Fruit fly (Drosophila melanogaster) whole organism, embryonic: ENCODE measurements around the gene Polr1D.

Experiments used
- Ada2b ChIP-seq: fragments of 200-800 bp; sonication (Bioruptor generic); IDR thresholded peaks from 2 replicates; pipeline ENCODE4 v1.3.6; 2022; ENCODE audit warnings: missing biosample characterization, missing genetic modification characterization
- Bdp1 ChIP-seq: fragments of 200-800 bp; sonication (Bioruptor generic); optimal IDR thresholded peaks from 3 replicates; lab custom pipeline; 2016; ENCODE audit warnings: missing biosample characterization, missing genetic modification characterization
- Bgb ChIP-seq: fragments of 200-800 bp; sonication (Bioruptor generic); IDR thresholded peaks from 2 replicates; pipeline ENCODE4 v1.3.6; 2022; ENCODE audit warnings: missing biosample characterization, missing genetic modification characterization; ENCODE audit not compliant: partially characterized antibody
- CG10147 ChIP-seq: fragments of 200-800 bp; sonication (Bioruptor generic); optimal IDR thresholded peaks from 2 replicates; lab custom pipeline; 2019; ENCODE audit warnings: missing biosample characterization, mild to moderate bottlenecking, missing genetic modification characterization, moderate library complexity
- CG1024 ChIP-seq: fragments of 200-800 bp; sonication (Bioruptor generic); IDR thresholded peaks from 2 replicates; pipeline ENCODE4 v1.3.6; 2022; ENCODE audit warnings: missing biosample characterization, missing genetic modification characterization
- CG10267 ChIP-seq: fragments of 200-800 bp; sonication (Bioruptor generic); optimal IDR thresholded peaks from 2 replicates; lab custom pipeline; 2018; ENCODE audit warnings: missing biosample characterization, mild to moderate bottlenecking, missing genetic modification characterization, moderate library complexity
- CG10462 ChIP-seq: fragments of 200-800 bp; sonication (Bioruptor generic); optimal IDR thresholded peaks from 2 replicates; lab custom pipeline; 2016; ENCODE audit warnings: missing biosample characterization, missing genetic modification characterization
- CG11504 ChIP-seq: fragments of 200-800 bp; sonication (Bioruptor generic); optimal IDR thresholded peaks from 3 replicates; lab custom pipeline; 2019; ENCODE audit warnings: missing biosample characterization, mild to moderate bottlenecking, missing genetic modification characterization, moderate library complexity
- CG12769 ChIP-seq: fragments of 200-800 bp; sonication (Bioruptor generic); optimal IDR thresholded peaks from 2 replicates; lab custom pipeline; 2019; ENCODE audit warnings: missing biosample characterization, mild to moderate bottlenecking, missing genetic modification characterization, moderate library complexity
- CG2116 ChIP-seq: fragments of 200-800 bp; sonication (Bioruptor generic); optimal IDR thresholded peaks from 3 replicates; lab custom pipeline; 2018; ENCODE audit warnings: missing biosample characterization, mild to moderate bottlenecking, missing genetic modification characterization
- CG3847 ChIP-seq: fragments of 200-800 bp; sonication (Bioruptor generic); IDR thresholded peaks from 2 replicates; pipeline ENCODE4 v1.3.6; 2022; ENCODE audit warnings: missing biosample characterization, missing genetic modification characterization
- CG4854 ChIP-seq: fragments of 200-800 bp; sonication (Bioruptor generic); optimal IDR thresholded peaks from 2 replicates; lab custom pipeline; 2016; ENCODE audit warnings: missing biosample characterization, missing genetic modification characterization, inconsistent platforms
- CG7786 ChIP-seq: fragments of 200-800 bp; sonication (Bioruptor generic); optimal IDR thresholded peaks from 2 replicates; lab custom pipeline; 2016; ENCODE audit warnings: missing biosample characterization, missing genetic modification characterization
- CG7987 ChIP-seq: fragments of 200-800 bp; sonication (Bioruptor generic); optimal IDR thresholded peaks from 2 replicates; lab custom pipeline; 2018; ENCODE audit warnings: missing biosample characterization, mild to moderate bottlenecking, missing genetic modification characterization, moderate library complexity
- CG8290 ChIP-seq, 3 experiments: fragments of 200-800 bp; sonication (Bioruptor generic); optimal IDR thresholded peaks; 2 replicates each; lab custom pipeline; 2016 to 2019; ENCODE audit warnings: missing biosample characterization in 3 of 3, missing genetic modification characterization in 3 of 3, mild to moderate bottlenecking in 2 of 3, moderate library complexity in 1 of 3
- CG9797 ChIP-seq: fragments of 200-800 bp; sonication (Bioruptor generic); optimal IDR thresholded peaks from 3 replicates; lab custom pipeline; 2018; ENCODE audit warnings: missing biosample characterization, mild to moderate bottlenecking, missing genetic modification characterization
- CG9932 ChIP-seq: fragments of 200-800 bp; sonication (Bioruptor generic); IDR thresholded peaks from 2 replicates; pipeline ENCODE4 v1.3.6; 2022; ENCODE audit warnings: missing biosample characterization, missing genetic modification characterization
- D19A ChIP-seq: fragments of 200-800 bp; optimal IDR thresholded peaks from 3 replicates; lab custom pipeline; 2019; ENCODE audit warnings: missing biosample characterization, mild to moderate bottlenecking, missing genetic modification characterization, moderate library complexity
- Doc3 ChIP-seq: fragments of 200-800 bp; sonication (Bioruptor generic); IDR thresholded peaks from 3 replicates; pipeline ENCODE4 v1.3.6; 2022; ENCODE audit warnings: missing biosample characterization, missing genetic modification characterization; ENCODE audit not compliant: partially characterized antibody
- Drgx ChIP-seq: fragments of 200-800 bp; sonication (Bioruptor generic); IDR thresholded peaks from 2 replicates; pipeline ENCODE4 v1.3.6; 2022; ENCODE audit warnings: missing biosample characterization, missing genetic modification characterization
- Eip74EF ChIP-seq, 2 experiments: fragments of 200-800 bp in 1 of 2; fragments of >200 bp in 1 of 2; sonication (Bioruptor generic) in 1 of 2; optimal IDR thresholded peaks; 2 replicates each; lab custom pipeline; 2017 to 2019; ENCODE audit warnings: missing biosample characterization in 2 of 2, missing genetic modification characterization in 2 of 2, mild to moderate bottlenecking in 1 of 2, moderate library complexity in 1 of 2
- HLH3B ChIP-seq: fragments of 200-800 bp; sonication (Bioruptor generic); IDR thresholded peaks from 2 replicates; pipeline ENCODE4 v1.3.6; 2022; ENCODE audit warnings: missing biosample characterization, missing genetic modification characterization
- HLH4C ChIP-seq: fragments of 200-800 bp; sonication (Bioruptor generic); IDR thresholded peaks from 3 replicates; pipeline ENCODE4 v1.3.6; 2022; ENCODE audit warnings: missing biosample characterization, missing genetic modification characterization; ENCODE audit not compliant: partially characterized antibody
- HLH54F ChIP-seq: fragments of 200-800 bp; sonication (Bioruptor generic); optimal IDR thresholded peaks from 3 replicates; lab custom pipeline; 2016; ENCODE audit warnings: missing biosample characterization, missing genetic modification characterization
- HLHmδ ChIP-seq: fragments of 200-800 bp; sonication (Bioruptor generic); optimal IDR thresholded peaks from 2 replicates; lab custom pipeline; 2018; ENCODE audit warnings: missing biosample characterization, mild to moderate bottlenecking, missing genetic modification characterization, moderate library complexity
- Hsf ChIP-seq: fragments of 200-800 bp; sonication (Bioruptor generic); optimal IDR thresholded peaks from 3 replicates; lab custom pipeline; 2016; ENCODE audit warnings: missing biosample characterization, missing genetic modification characterization
- Kr ChIP-seq: fragments of 200-800 bp; sonication (Bioruptor generic); optimal IDR thresholded peaks from 2 replicates; lab custom pipeline; 2017; ENCODE audit warnings: missing biosample characterization, mild to moderate bottlenecking, missing genetic modification characterization
- Med ChIP-seq: fragments of 200-800 bp; sonication (Bioruptor generic); peaks from one replicate; lab custom pipeline; 2016; ENCODE audit warnings: missing biosample characterization, missing genetic modification characterization, mild to moderate bottlenecking, inconsistent platforms, moderate library complexity
- Rx ChIP-seq: fragments of 200-800 bp; sonication (Bioruptor generic); IDR thresholded peaks from 2 replicates; pipeline ENCODE4 v1.3.6; 2022; ENCODE audit warnings: missing biosample characterization, missing genetic modification characterization
- Ssrp ChIP-seq: fragments of 200-800 bp; sonication (Bioruptor generic); optimal IDR thresholded peaks from 2 replicates; lab custom pipeline; 2018; ENCODE audit warnings: missing biosample characterization, mild to moderate bottlenecking, missing genetic modification characterization, moderate library complexity
- Vsx1 ChIP-seq: fragments of 200-800 bp; sonication (Bioruptor generic); optimal IDR thresholded peaks from 2 replicates; lab custom pipeline; 2017; ENCODE audit warnings: missing biosample characterization, mild to moderate bottlenecking, missing genetic modification characterization, missing genetic modification reagents
- amos ChIP-seq: fragments of 200-800 bp; sonication (Bioruptor generic); IDR thresholded peaks from 2 replicates; pipeline ENCODE4 v1.3.6; 2022; ENCODE audit warnings: missing biosample characterization, missing genetic modification characterization; ENCODE audit not compliant: partially characterized antibody
- bbx ChIP-seq: fragments of 200-800 bp; sonication (Bioruptor generic); IDR thresholded peaks from 2 replicates; pipeline ENCODE4 v1.3.6; 2022; ENCODE audit warnings: missing biosample characterization, missing genetic modification characterization; ENCODE audit not compliant: partially characterized antibody
- dpn ChIP-seq, 2 experiments: fragments of 200-800 bp; sonication (Bioruptor generic); optimal IDR thresholded peaks; 3 replicates each; lab custom pipeline; 2016; ENCODE audit warnings: missing biosample characterization in 2 of 2, missing genetic modification characterization in 2 of 2
- exex ChIP-seq: fragments of 200-800 bp; sonication (Bioruptor generic); optimal IDR thresholded peaks from 4 replicates; lab custom pipeline; 2018; ENCODE audit warnings: missing biosample characterization, mild to moderate bottlenecking, missing genetic modification characterization, moderate library complexity
- fd64A ChIP-seq: fragments of 200-800 bp; sonication (Bioruptor generic); optimal IDR thresholded peaks from 3 replicates; lab custom pipeline; 2018; ENCODE audit warnings: missing biosample characterization, mild to moderate bottlenecking, missing genetic modification characterization
- ind ChIP-seq: fragments of 200-800 bp; sonication (Bioruptor generic); optimal IDR thresholded peaks from 3 replicates; lab custom pipeline; 2016; ENCODE audit warnings: missing biosample characterization, missing genetic modification characterization
- inv ChIP-seq: fragments of 200-800 bp; sonication (Bioruptor generic); IDR thresholded peaks from 2 replicates; pipeline ENCODE4 v1.3.6; 2022; ENCODE audit warnings: missing biosample characterization, missing genetic modification characterization; ENCODE audit not compliant: partially characterized antibody
- kah ChIP-seq: fragments of 200-800 bp; sonication (Bioruptor generic); optimal IDR thresholded peaks from 2 replicates; lab custom pipeline; 2018; ENCODE audit warnings: missing biosample characterization, mild to moderate bottlenecking, missing genetic modification characterization
- klu ChIP-seq: fragments of 200-800 bp; sonication (Bioruptor generic); IDR thresholded peaks from 2 replicates; pipeline ENCODE4 v1.3.6; 2022; ENCODE audit warnings: missing biosample characterization, missing genetic modification characterization
- lbe ChIP-seq: fragments of 200-800 bp; sonication (Bioruptor generic); optimal IDR thresholded peaks from 2 replicates; lab custom pipeline; 2016; ENCODE audit warnings: missing biosample characterization, mild to moderate bottlenecking, missing genetic modification characterization
- lola ChIP-seq, 3 experiments: fragments of >200 bp in 2 of 3; fragments of 200-800 bp in 1 of 3; sonication (Bioruptor generic) in 1 of 3; optimal IDR thresholded peaks; 2 replicates each; lab custom pipeline; 2017 to 2019; ENCODE audit warnings: missing biosample characterization in 3 of 3, missing genetic modification characterization in 3 of 3, mild to moderate bottlenecking in 1 of 3, moderate library complexity in 1 of 3
- nerfin-2 ChIP-seq: fragments of 200-800 bp; sonication (Bioruptor generic); IDR thresholded peaks from 2 replicates; pipeline ENCODE4 v1.3.6; 2022; ENCODE audit warnings: missing biosample characterization, missing genetic modification characterization; ENCODE audit not compliant: partially characterized antibody
- nom ChIP-seq: fragments of 200-800 bp; sonication (Bioruptor generic); optimal IDR thresholded peaks from 2 replicates; lab custom pipeline; 2017; ENCODE audit warnings: missing biosample characterization, missing genetic modification characterization, mild to moderate bottlenecking, moderate library complexity, missing genetic modification reagents
- org-1 ChIP-seq: fragments of 200-800 bp; sonication (Bioruptor generic); optimal IDR thresholded peaks from 2 replicates; lab custom pipeline; 2017; ENCODE audit warnings: missing biosample characterization, missing genetic modification characterization
- seq ChIP-seq: fragments of 200-800 bp; sonication (Bioruptor generic); IDR thresholded peaks from 2 replicates; pipeline ENCODE4 v1.3.6; 2022; ENCODE audit warnings: missing biosample characterization, missing genetic modification characterization
- tll ChIP-seq, 2 experiments: fragments of 200-800 bp in 1 of 2; fragments of >200 bp in 1 of 2; sonication (Bioruptor generic) in 1 of 2; optimal IDR thresholded peaks; 2 replicates each; lab custom pipeline; 2017 to 2019; ENCODE audit warnings: missing biosample characterization in 2 of 2, missing genetic modification characterization in 2 of 2, mild to moderate bottlenecking in 1 of 2, moderate library complexity in 1 of 2
- vvl ChIP-seq: fragments of 200-800 bp; sonication (Bioruptor generic); IDR thresholded peaks from 2 replicates; pipeline ENCODE4 v1.3.6; 2022; ENCODE audit warnings: missing biosample characterization, missing genetic modification characterization

The Polr1D gene

dm6 chr2L:19114183-19114776 is 20.8 kb downstream of the Polr1D start, which contains the start of gene CG10561 (continued):
- no peak for TF ChIP-seq CG10462 (GFP tag; lab: Kevin White, UChicago)
- peak; percentile 78 for TF ChIP-seq CG9797
- TF ChIP-seq amos: peak; percentile 62; the same call in 1 of the 2 replicates
- TF ChIP-seq CG8290 (GFP tag; optimal IDR thresholded peaks at IDR 0.05; lab: Kevin White, UChicago): no peak
- no peak for TF ChIP-seq CG8290 (tag; optimal IDR thresholded peaks at IDR 0.05; lab: Kevin White, UChicago)
- TF ChIP-seq HLH54F: no peak
- TF ChIP-seq D19A (tag; lab: Kevin White, UChicago): no peak
- peak; percentile 66 for TF ChIP-seq CG3847 (GFP tag; lab: Robert Waterston, UW)
- peak; percentile 75 for TF ChIP-seq HLH4C
- no peak for TF ChIP-seq Rx (GFP tag; lab: Robert Waterston, UW)
- no peak for TF ChIP-seq HLHmδ (GFP tag; lab: Kevin White, UChicago)
- no peak for TF ChIP-seq Bdp1 (GFP tag; lab: Kevin White, UChicago)
- peak; percentile 71 for TF ChIP-seq nerfin-2 (GFP tag; lab: Robert Waterston, UW)
- no peak for TF ChIP-seq nom (GFP tag; lab: Kevin White, UChicago)
- TF ChIP-seq tll (GFP tag; optimal IDR thresholded peaks at IDR 0.05; lab: Kevin White, UChicago): no peak
- no peak for TF ChIP-seq Ada2b (GFP tag; lab: Robert Waterston, UW)
- no peak for TF ChIP-seq lola (GFP tag; optimal IDR thresholded peaks at IDR 0.05; lab: Kevin White, UChicago)
- no peak for TF ChIP-seq ind
- TF ChIP-seq fd64A (GFP tag; lab: Kevin White, UChicago): no peak
- TF ChIP-seq bbx (GFP tag; lab: Robert Waterston, UW): peak; percentile 78
- TF ChIP-seq vvl (GFP tag; lab: Robert Waterston, UW): no peak
- TF ChIP-seq CG10147 (GFP tag; lab: Kevin White, UChicago): no peak
- TF ChIP-seq Drgx (GFP tag; lab: Robert Waterston, UW): no peak
- no peak for TF ChIP-seq org-1 (GFP tag; lab: Kevin White, UChicago)
- no peak for TF ChIP-seq Eip74EF (GFP tag; optimal IDR thresholded peaks at IDR 0.05; lab: Kevin White, UChicago)
- no peak for TF ChIP-seq exex (tag; lab: Kevin White, UChicago)
- no peak for TF ChIP-seq Hsf
- no peak for TF ChIP-seq CG7987 (GFP tag; lab: Kevin White, UChicago)
- TF ChIP-seq lbe (GFP tag; lab: Kevin White, UChicago): peak; percentile 34
- TF ChIP-seq kah (GFP tag; lab: Kevin White, UChicago): peak; percentile 69
- TF ChIP-seq CG2116 (GFP tag; lab: Kevin White, UChicago): peak; percentile 90
- no peak for TF ChIP-seq CG4854 (GFP tag; lab: Kevin White, UChicago)
- TF ChIP-seq Bgb (GFP tag; lab: Robert Waterston, UW): peak; percentile 70
- TF ChIP-seq dpn (GFP tag; optimal IDR thresholded peaks at IDR 0.05; lab: Kevin White, UChicago): no peak
- peak; percentile 63 for TF ChIP-seq Kr
- no peak for TF ChIP-seq CG7786 (GFP tag; lab: Kevin White, UChicago)
- TF ChIP-seq CG11504: peak; percentile 28
- no peak for TF ChIP-seq Vsx1
- TF ChIP-seq CG1024 (GFP tag; lab: Robert Waterston, UW): no peak
- TF ChIP-seq CG10267 (tag; lab: Kevin White, UChicago): peak; percentile 15
- TF ChIP-seq inv (GFP tag; lab: Robert Waterston, UW): 0 out of 2 replicates have a peak, but pooled peaks have one; percentile 24
- TF ChIP-seq CG12769 (tag; lab: Kevin White, UChicago): no peak
- TF ChIP-seq Doc3 (GFP tag; lab: Robert Waterston, UW): peak; percentile 25; the same call in 1 of the 3 replicates
- no peak for TF ChIP-seq HLH3B (GFP tag; lab: Robert Waterston, UW)
- TF ChIP-seq klu (GFP tag; lab: Robert Waterston, UW): no peak
- no peak for TF ChIP-seq seq
- no peak for TF ChIP-seq CG9932 (GFP tag; lab: Robert Waterston, UW)
- no peak for TF ChIP-seq Ssrp (tag; lab: Kevin White, UChicago)
- TF ChIP-seq Med (GFP tag; lab: Kevin White, UChicago): peak; percentile 43
